Fruit fly (Drosophila melanogaster) whole organism, embryonic: Measurements from ENCODE around the gene Usp1.

Experiments
- Blimp-1 ChIP-seq: fragments of 200-800 bp; sonication (Bioruptor generic); optimal IDR thresholded peaks from 3 replicates; lab custom pipeline; 2018; ENCODE audit warnings: missing biosample characterization, missing genetic modification characterization, mild to moderate bottlenecking, moderate library complexity, missing genetic modification reagents
- CG10979 ChIP-seq: fragments of 200-800 bp; sonication (Bioruptor generic); optimal IDR thresholded peaks from 2 replicates; lab custom pipeline; 2018; ENCODE audit warnings: missing biosample characterization, mild to moderate bottlenecking, missing genetic modification characterization, moderate library complexity
- CG11504 ChIP-seq: fragments of 200-800 bp; sonication (Bioruptor generic); optimal IDR thresholded peaks from 3 replicates; lab custom pipeline; 2019; ENCODE audit warnings: missing biosample characterization, mild to moderate bottlenecking, missing genetic modification characterization, moderate library complexity
- CG11723 ChIP-seq: fragments of 200-800 bp; sonication (Bioruptor generic); optimal IDR thresholded peaks from 2 replicates; lab custom pipeline; 2017; ENCODE audit warnings: missing biosample characterization, mild to moderate bottlenecking, missing genetic modification characterization
- CG12942 ChIP-seq: fragments of 200-800 bp; sonication (Bioruptor generic); optimal IDR thresholded peaks from 3 replicates; lab custom pipeline; 2016; ENCODE audit warnings: missing biosample characterization, missing genetic modification characterization
- CG14965 ChIP-seq: fragments of 200-800 bp; sonication (Bioruptor generic); optimal IDR thresholded peaks from 2 replicates; lab custom pipeline; 2016; ENCODE audit warnings: missing biosample characterization, missing genetic modification characterization, borderline replicate concordance
- CG15696 ChIP-seq: fragments of 200-800 bp; sonication (Bioruptor generic); optimal IDR thresholded peaks from 2 replicates; lab custom pipeline; 2019; ENCODE audit warnings: missing biosample characterization, mild to moderate bottlenecking, missing genetic modification characterization, moderate library complexity
- CG1603 ChIP-seq: fragments of 200-800 bp; sonication (Bioruptor generic); optimal IDR thresholded peaks from 2 replicates; lab custom pipeline; 2019; ENCODE audit warnings: missing biosample characterization, mild to moderate bottlenecking, missing genetic modification characterization, moderate library complexity
- CG16815 ChIP-seq: fragments of 200-800 bp; sonication (Bioruptor generic); optimal IDR thresholded peaks from 3 replicates; lab custom pipeline; 2017; ENCODE audit warnings: missing biosample characterization, mild to moderate bottlenecking, missing genetic modification characterization
- CG17829 ChIP-seq: fragments of 200-800 bp; optimal IDR thresholded peaks from 2 replicates; lab custom pipeline; 2019; ENCODE audit warnings: missing biosample characterization, mild to moderate bottlenecking, missing genetic modification characterization, moderate library complexity
- CG18262 ChIP-seq: fragments of 200-800 bp; optimal IDR thresholded peaks from 3 replicates; lab custom pipeline; 2019; ENCODE audit warnings: missing biosample characterization, mild to moderate bottlenecking, missing genetic modification characterization, moderate library complexity
- CG2116 ChIP-seq: fragments of 200-800 bp; sonication (Bioruptor generic); optimal IDR thresholded peaks from 3 replicates; lab custom pipeline; 2018; ENCODE audit warnings: missing biosample characterization, mild to moderate bottlenecking, missing genetic modification characterization
- CG2712 ChIP-seq: fragments of 200-800 bp; optimal IDR thresholded peaks from 3 replicates; lab custom pipeline; 2019; ENCODE audit warnings: missing biosample characterization, mild to moderate bottlenecking, missing genetic modification characterization, moderate library complexity
- CG30020 ChIP-seq: fragments of 200-800 bp; optimal IDR thresholded peaks from 2 replicates; lab custom pipeline; 2019; ENCODE audit warnings: missing biosample characterization, mild to moderate bottlenecking, missing genetic modification characterization, moderate library complexity
- CG33557 ChIP-seq: fragments of 200-800 bp; sonication (Bioruptor generic); optimal IDR thresholded peaks from 2 replicates; lab custom pipeline; 2019; ENCODE audit warnings: missing biosample characterization, mild to moderate bottlenecking, missing genetic modification characterization, moderate library complexity
- CG4282 ChIP-seq: fragments of 200-800 bp; sonication (Bioruptor generic); optimal IDR thresholded peaks from 2 replicates; lab custom pipeline; 2016; ENCODE audit warnings: missing biosample characterization, missing genetic modification characterization
- CG4707 ChIP-seq: fragments of 200-800 bp; sonication (Bioruptor generic); optimal IDR thresholded peaks from 2 replicates; lab custom pipeline; 2018; ENCODE audit warnings: missing biosample characterization, mild to moderate bottlenecking, missing genetic modification characterization, moderate library complexity
- CG4730 ChIP-seq: fragments of 200-800 bp; sonication (Bioruptor generic); IDR thresholded peaks from 2 replicates; pipeline ENCODE4 v1.3.6; 2022; ENCODE audit warnings: missing biosample characterization, missing genetic modification characterization
- CG7839 ChIP-seq: fragments of 200-800 bp; sonication (Bioruptor generic); optimal IDR thresholded peaks from 3 replicates; lab custom pipeline; 2018; ENCODE audit warnings: missing biosample characterization, mild to moderate bottlenecking, missing genetic modification characterization, moderate library complexity
- CG8089 ChIP-seq: fragments of 200-800 bp; sonication (Bioruptor generic); optimal IDR thresholded peaks from 3 replicates; lab custom pipeline; 2016; ENCODE audit warnings: missing biosample characterization, missing genetic modification characterization
- CG8765 ChIP-seq: fragments of 200-800 bp; sonication (Bioruptor generic); IDR thresholded peaks from 2 replicates; pipeline ENCODE4 v1.3.6; 2022; ENCODE audit warnings: missing biosample characterization, missing genetic modification characterization
- Ets65A ChIP-seq: fragments of 200-800 bp; sonication (Bioruptor generic); peaks from one replicate; lab custom pipeline; 2016; ENCODE audit warnings: missing biosample characterization, missing genetic modification characterization
- Hr78 ChIP-seq, 2 experiments: fragments of 200-800 bp in 1 of 2; fragments of >200 bp in 1 of 2; sonication (Bioruptor generic) in 1 of 2; optimal IDR thresholded peaks; 2 replicates each; lab custom pipeline; 2017 to 2019; ENCODE audit warnings: missing biosample characterization in 2 of 2, missing genetic modification characterization in 2 of 2, mild to moderate bottlenecking in 1 of 2, moderate library complexity in 1 of 2
- MESR4 ChIP-seq: fragments of 200-800 bp; sonication (Bioruptor generic); optimal IDR thresholded peaks from 2 replicates; lab custom pipeline; 2018; ENCODE audit warnings: missing biosample characterization, mild to moderate bottlenecking, missing genetic modification characterization, moderate library complexity
- Mrtf ChIP-seq: fragments of 200-800 bp; sonication (Bioruptor generic); IDR thresholded peaks from 3 replicates; pipeline ENCODE4 v1.3.6; 2022; ENCODE audit warnings: missing biosample characterization, missing genetic modification characterization
- Nf-YA ChIP-seq: fragments of 200-800 bp; sonication (Bioruptor generic); IDR thresholded peaks from 2 replicates; pipeline ENCODE4 v1.3.6; 2022; ENCODE audit warnings: missing biosample characterization, missing genetic modification characterization
- Pdp1 ChIP-seq, 2 experiments: fragments of 200-800 bp; sonication (Bioruptor generic); optimal IDR thresholded peaks; 3 replicates each; lab custom pipeline; 2016; ENCODE audit warnings: missing biosample characterization in 2 of 2, missing genetic modification characterization in 2 of 2, mild to moderate bottlenecking in 1 of 2, moderate library complexity in 1 of 2
- Taf1 ChIP-seq: fragments of 200-800 bp; sonication (Bioruptor generic); IDR thresholded peaks from 2 replicates; pipeline ENCODE4 v1.3.6; 2022; ENCODE audit warnings: missing biosample characterization, missing genetic modification characterization
- Xrp1 ChIP-seq: fragments of 200-800 bp; sonication (Bioruptor generic); IDR thresholded peaks from 2 replicates; pipeline ENCODE4 v1.3.6; 2022; ENCODE audit warnings: missing biosample characterization, missing genetic modification characterization
- bbx ChIP-seq: fragments of 200-800 bp; sonication (Bioruptor generic); IDR thresholded peaks from 2 replicates; pipeline ENCODE4 v1.3.6; 2022; ENCODE audit warnings: missing biosample characterization, missing genetic modification characterization; ENCODE audit not compliant: partially characterized antibody
- bcd ChIP-seq: fragments of 200-800 bp; sonication (Bioruptor generic); optimal IDR thresholded peaks from 2 replicates; lab custom pipeline; 2017; ENCODE audit warnings: missing biosample characterization, mild to moderate bottlenecking, missing genetic modification characterization
- bigmax ChIP-seq: fragments of 200-800 bp; sonication (Bioruptor generic); optimal IDR thresholded peaks from 2 replicates; lab custom pipeline; 2018; ENCODE audit warnings: missing biosample characterization, mild to moderate bottlenecking, missing genetic modification characterization
- chif ChIP-seq, 2 experiments: fragments of 200-800 bp; sonication (Bioruptor generic); optimal IDR thresholded peaks; 3 replicates each; lab custom pipeline; 2016; ENCODE audit warnings: missing biosample characterization in 2 of 2, missing genetic modification characterization in 2 of 2
- dmrt11E ChIP-seq: fragments of 200-800 bp; sonication (Bioruptor generic); optimal IDR thresholded peaks from 3 replicates; lab custom pipeline; 2018; ENCODE audit warnings: missing biosample characterization, mild to moderate bottlenecking, missing genetic modification characterization, moderate library complexity
- dmrt99B ChIP-seq: fragments of 200-800 bp; sonication (Bioruptor generic); optimal IDR thresholded peaks from 2 replicates; lab custom pipeline; 2018; ENCODE audit warnings: missing biosample characterization, mild to moderate bottlenecking, missing genetic modification characterization, moderate library complexity
- gem ChIP-seq: fragments of 200-800 bp; sonication (Bioruptor generic); optimal IDR thresholded peaks from 2 replicates; lab custom pipeline; 2019; ENCODE audit warnings: missing biosample characterization, mild to moderate bottlenecking, missing genetic modification characterization, moderate library complexity
- inv ChIP-seq: fragments of 200-800 bp; sonication (Bioruptor generic); IDR thresholded peaks from 2 replicates; pipeline ENCODE4 v1.3.6; 2022; ENCODE audit warnings: missing biosample characterization, missing genetic modification characterization; ENCODE audit not compliant: partially characterized antibody
- lola ChIP-seq, 3 experiments: fragments of >200 bp in 2 of 3; fragments of 200-800 bp in 1 of 3; sonication (Bioruptor generic) in 1 of 3; optimal IDR thresholded peaks; 2 replicates each; lab custom pipeline; 2017 to 2019; ENCODE audit warnings: missing biosample characterization in 3 of 3, missing genetic modification characterization in 3 of 3, mild to moderate bottlenecking in 1 of 3, moderate library complexity in 1 of 3
- nmo ChIP-seq: fragments of 200-800 bp; sonication (Bioruptor generic); optimal IDR thresholded peaks from 2 replicates; lab custom pipeline; 2018; ENCODE audit warnings: missing biosample characterization, mild to moderate bottlenecking, missing genetic modification characterization, moderate library complexity
- phol ChIP-seq: fragments of 200-800 bp; sonication (Bioruptor generic); optimal IDR thresholded peaks from 3 replicates; lab custom pipeline; 2018; ENCODE audit warnings: missing biosample characterization, mild to moderate bottlenecking, missing genetic modification characterization, moderate library complexity
- pros ChIP-seq: fragments of 200-800 bp; sonication (Bioruptor generic); optimal IDR thresholded peaks from 3 replicates; lab custom pipeline; 2019; ENCODE audit warnings: missing biosample characterization, mild to moderate bottlenecking, missing genetic modification characterization, moderate library complexity
- pum ChIP-seq: fragments of 200-800 bp; sonication (Bioruptor generic); optimal IDR thresholded peaks from 2 replicates; lab custom pipeline; 2016; ENCODE audit warnings: missing biosample characterization, missing genetic modification characterization
- sd ChIP-seq: fragments of 200-800 bp; sonication (Bioruptor generic); optimal IDR thresholded peaks from 3 replicates; lab custom pipeline; 2018; ENCODE audit warnings: missing biosample characterization, mild to moderate bottlenecking, missing genetic modification characterization, moderate library complexity
- sens ChIP-seq: fragments of 200-800 bp; sonication (Bioruptor generic); peaks from one replicate; lab custom pipeline; 2016; ENCODE audit warnings: missing biosample characterization, missing genetic modification characterization
- slbo ChIP-seq: fragments of 200-800 bp; sonication (Bioruptor generic); IDR thresholded peaks from 2 replicates; pipeline ENCODE4 v1.3.6; 2022; ENCODE audit warnings: missing biosample characterization, missing genetic modification characterization
- trem ChIP-seq: fragments of 200-800 bp; optimal IDR thresholded peaks from 3 replicates; lab custom pipeline; 2019; ENCODE audit warnings: missing biosample characterization, mild to moderate bottlenecking, missing genetic modification characterization, moderate library complexity
- twi ChIP-seq: fragments of 200-800 bp; optimal IDR thresholded peaks from 2 replicates; lab custom pipeline; 2019; ENCODE audit warnings: missing biosample characterization, mild to moderate bottlenecking, missing genetic modification characterization, moderate library complexity
- wek ChIP-seq: fragments of 200-800 bp; sonication (Bioruptor generic); optimal IDR thresholded peaks from 3 replicates; lab custom pipeline; 2018; ENCODE audit warnings: missing biosample characterization, mild to moderate bottlenecking, missing genetic modification characterization, moderate library complexity
- zf30C ChIP-seq: fragments of 200-800 bp; sonication (Bioruptor generic); optimal IDR thresholded peaks from 3 replicates; lab custom pipeline; 2018; ENCODE audit warnings: missing biosample characterization, mild to moderate bottlenecking, missing genetic modification characterization

Usp1 gene

dm6 chr3R:29268062-29268461 is 39.1 kb downstream of the Usp1 start (continued):
- TF ChIP-seq CG11723 (GFP tag; lab: Kevin White, UChicago) (no peak), CG30020 (tag; lab: Kevin White, UChicago) (no peak), pros (peak; percentile 87), twi (tag; lab: Kevin White, UChicago) (peak; percentile 48), Mrtf (GFP tag; lab: Robert Waterston, UW) (no peak), Blimp-1 (peak; percentile 43), Hr78 (GFP tag; optimal IDR thresholded peaks at IDR 0.05; lab: Kevin White, UChicago) (peak in 1 of 2 experiments; percentile 37), Nf-YA (GFP tag; lab: Robert Waterston, UW) (no peak), bbx (GFP tag; lab: Robert Waterston, UW) (no peak), sd (tag; lab: Kevin White, UChicago) (peak; percentile 7), CG4730 (GFP tag; lab: Robert Waterston, UW) (no peak), CG4282 (GFP tag; lab: Kevin White, UChicago) (no peak), bigmax (GFP tag; lab: Kevin White, UChicago) (peak; percentile 8), Pdp1 (GFP tag; optimal IDR thresholded peaks at IDR 0.05; lab: Kevin White, UChicago) (peak in 1 of 2 experiments; percentile 52), CG4707 (GFP tag; lab: Kevin White, UChicago) (no peak)

dm6 chr3R:29269204-29269603 is 40.2 kb downstream of the Usp1 start:
- TF ChIP-seq CG17829 (tag; lab: Kevin White, UChicago) = peak; percentile 2
- peak; percentile 9 for TF ChIP-seq CG15696 (tag; lab: Kevin White, UChicago)
- TF ChIP-seq inv (GFP tag; lab: Robert Waterston, UW) = no peak
- no peak for TF ChIP-seq dmrt99B (tag; lab: Kevin White, UChicago)
- TF ChIP-seq gem (tag; lab: Kevin White, UChicago) = peak; percentile 28
- TF ChIP-seq CG33557 (GFP tag; lab: Kevin White, UChicago) = peak; percentile 6
- TF ChIP-seq CG2712 (tag; lab: Kevin White, UChicago) = peak; percentile 39
- no peak for TF ChIP-seq Taf1 (GFP tag; lab: Robert Waterston, UW)
- peak; percentile 75 for TF ChIP-seq sens (GFP tag; lab: Kevin White, UChicago)
- no peak for TF ChIP-seq pum (GFP tag; lab: Kevin White, UChicago)
- no peak for TF ChIP-seq CG12942 (GFP tag; lab: Kevin White, UChicago)
- peak; percentile 32; the same call in 1 of the 2 replicates for TF ChIP-seq CG8765 (GFP tag; lab: Robert Waterston, UW)
- peak; percentile 18 for TF ChIP-seq CG11504
- TF ChIP-seq Ets65A = peak; percentile 16
- peak; percentile 42 for TF ChIP-seq CG18262
- TF ChIP-seq CG16815 = no peak
- TF ChIP-seq zf30C = peak; percentile 24
- TF ChIP-seq CG2116 (GFP tag; lab: Kevin White, UChicago) = no peak
- TF ChIP-seq CG8089 (GFP tag; lab: Kevin White, UChicago) = no peak
- TF ChIP-seq MESR4 (GFP tag; lab: Kevin White, UChicago) = no peak
- TF ChIP-seq lola (GFP tag; optimal IDR thresholded peaks at IDR 0.05; lab: Kevin White, UChicago) = peak in 1 of 3 experiments; percentile 48
- TF ChIP-seq bcd (GFP tag; lab: Kevin White, UChicago) = no peak
- TF ChIP-seq Xrp1 (GFP tag; lab: Robert Waterston, UW) = peak; percentile 40; the same call in 1 of the 2 replicates
- peak; percentile 17 for TF ChIP-seq phol
- no peak for TF ChIP-seq CG1603
- TF ChIP-seq CG10979 = peak; percentile 50
- no peak for TF ChIP-seq CG14965 (GFP tag; lab: Kevin White, UChicago)
- TF ChIP-seq chif (GFP tag; optimal IDR thresholded peaks at IDR 0.05; lab: Kevin White, UChicago) = no peak
- no peak for TF ChIP-seq wek (GFP tag; lab: Kevin White, UChicago)
- TF ChIP-seq CG7839 (tag; lab: Kevin White, UChicago) = peak; percentile 12
- no peak for TF ChIP-seq slbo (GFP tag; lab: Robert Waterston, UW)
- peak; percentile 21 for TF ChIP-seq nmo (GFP tag; lab: Kevin White, UChicago)
- peak; percentile 54 for TF ChIP-seq dmrt11E
- peak; percentile 10 for TF ChIP-seq trem (tag; lab: Kevin White, UChicago)
